Worm (Caenorhabditis elegans): Measurements from ENCODE around the gene tdo-2.

The tdo-2 gene

ce11 chrIII:5919799-5920387, at the start of gene tdo-2, which contains the start of gene C28H8.2:
TSS of gene tdo-2 (minus strand) at chrIII:5919955.
TSS of gene C28H8.2 (plus strand) at chrIII:5920322.
- TF ChIP-seq tbx-2 (tag; optimal IDR thresholded peaks at IDR 0.05) (no peak), unc-62 (GFP tag; optimal IDR thresholded peaks at IDR 0.05) (peak; percentile 69), ceh-28 (tag; optimal IDR thresholded peaks at IDR 0.05) (peak; percentile 36), elt-2 (tag; optimal IDR thresholded peaks at IDR 0.05) (no peak), nhr-28 (tag; optimal IDR thresholded peaks at IDR 0.05) (no peak), nhr-23 (tag; optimal IDR thresholded peaks at IDR 0.05) (peak; percentile 96), ztf-4 (tag; optimal IDR thresholded peaks at IDR 0.05) (no peak), lsy-12 (tag; optimal IDR thresholded peaks at IDR 0.05) (peak; percentile 69), mml-1 (tag; optimal IDR thresholded peaks at IDR 0.05) (no peak), elt-3 (tag; optimal IDR thresholded peaks at IDR 0.05) (peak in 2 of 3 experiments; percentile 74 to 81), egl-27 (tag; optimal IDR thresholded peaks at IDR 0.05) (no peak), nfya-1 (tag; optimal IDR thresholded peaks at IDR 0.05; ENCODE audit: insufficient read depth) (peak; percentile 47), sea-2 (GFP tag; optimal IDR thresholded peaks at IDR 0.05) (no peak), jun-1 (tag; optimal IDR thresholded peaks at IDR 0.05) (peak; percentile 28), lin-39 (tag; optimal IDR thresholded peaks at IDR 0.05) (no peak), nhr-67 (tag; optimal IDR thresholded peaks at IDR 0.05) (no peak), fkh-10 (GFP tag; optimal IDR thresholded peaks at IDR 0.05) (no peak), ceh-16 (tag; optimal IDR thresholded peaks at IDR 0.05) (no peak), ceh-82 (tag; optimal IDR thresholded peaks at IDR 0.05) (no peak), mdl-1 (tag; optimal IDR thresholded peaks at IDR 0.05) (peak; percentile 44), eor-1 (tag; optimal IDR thresholded peaks at IDR 0.05) (no peak), nhr-77 (tag; optimal IDR thresholded peaks at IDR 0.05) (no peak), skn-1 (tag; optimal IDR thresholded peaks at IDR 0.05) (no peak), nhr-25 (tag; optimal IDR thresholded peaks at IDR 0.05) (peak; percentile 95), nhr-43 (tag; optimal IDR thresholded peaks at IDR 0.05; ENCODE audit: poor library complexity, severe bottlenecking) (peak; percentile 87), hmg-11 (tag; optimal IDR thresholded peaks at IDR 0.05) (no peak), R02D3.7 (tag; optimal IDR thresholded peaks at IDR 0.05) (no peak)

- no peak for TF ChIP-seq egl-5 (tag; optimal IDR thresholded peaks at IDR 0.05)
- no peak for TF ChIP-seq nhr-237 (tag; optimal IDR thresholded peaks at IDR 0.05)
- TF ChIP-seq nhr-76 (tag; optimal IDR thresholded peaks at IDR 0.05), result no peak
- no peak for TF ChIP-seq nhr-25 (tag; optimal IDR thresholded peaks at IDR 0.05)
- no peak for TF ChIP-seq nhr-12 (tag; optimal IDR thresholded peaks at IDR 0.05)
- no peak for TF ChIP-seq ama-1 (optimal IDR thresholded peaks at IDR 0.05)
- no peak for TF ChIP-seq nfya-1 (tag; optimal IDR thresholded peaks at IDR 0.05; ENCODE audit: insufficient read depth)
- no peak for TF ChIP-seq aly-2 (tag; optimal IDR thresholded peaks at IDR 0.05)
- TF ChIP-seq nhr-28 (tag; optimal IDR thresholded peaks at IDR 0.05), result no peak
- no peak for TF ChIP-seq elt-1 (tag; optimal IDR thresholded peaks at IDR 0.05)
- no peak for TF ChIP-seq zag-1 (tag; optimal IDR thresholded peaks at IDR 0.05)
- TF ChIP-seq mdl-1 (tag; optimal IDR thresholded peaks at IDR 0.05), result no peak
Observed at ce11 chrIII:5967640-5968039, 47.9 kb upstream of the tdo-2 start.

- TF ChIP-seq lin-15B (tag; optimal IDR thresholded peaks at IDR 0.05) (no peak), pha-4 (tag; optimal IDR thresholded peaks at IDR 0.05) (peak; percentile 47), elt-2 (tag; optimal IDR thresholded peaks at IDR 0.05) (peak; percentile 66), sea-2 (GFP tag; optimal IDR thresholded peaks at IDR 0.05) (no peak), pqm-1 (tag; optimal IDR thresholded peaks at IDR 0.05) (peak; percentile 80)
Observed at ce11 chrIII:5965839-5966463, 46.2 kb upstream of the tdo-2 start, which contains the start of gene dct-6. TSS of gene dct-6 (plus strand) at chrIII:5966413.

Measured in whole organism, L3 larva.